Fruit fly (Drosophila melanogaster): Measurements from ENCODE around the gene Hipk.
A peak's percentile ranks its signal among the peaks of the same experiment; 100 is the strongest.

The Hipk gene

dm6 chr3L:613578-614300 lies 70.9 kb downstream of the Hipk start (continued):
- TF ChIP-seq vvl (GFP tag; IDR thresholded peaks at IDR 0.05) (peak; percentile 67; the same call in 1 of the 2 replicates), pan (optimal IDR thresholded peaks at IDR 0.05) (no peak), pan (GFP tag; optimal IDR thresholded peaks at IDR 0.05 in 1 of 2, IDR thresholded peaks at IDR 0.05 in 1 of 2) (peak in 1 of 2 experiments; percentile 26), tin (GFP tag; optimal IDR thresholded peaks at IDR 0.05) (peak; percentile 71), Meics (GFP tag; optimal IDR thresholded peaks at IDR 0.05) (no peak), CG14014 (GFP tag; IDR thresholded peaks at IDR 0.05) (no peak), CG8478 (optimal IDR thresholded peaks at IDR 0.05) (no peak), C15 (GFP tag; IDR thresholded peaks at IDR 0.05) (no peak), Aef1 (GFP tag; IDR thresholded peaks at IDR 0.05) (no peak), CG8944 (GFP tag; optimal IDR thresholded peaks at IDR 0.05) (peak; percentile 46), CG6272 (GFP tag; IDR thresholded peaks at IDR 0.05) (no peak), CG10654 (GFP tag; optimal IDR thresholded peaks at IDR 0.05) (peak; percentile 18), CG9797 (GFP tag; optimal IDR thresholded peaks at IDR 0.05) (no peak), E2f2 (GFP tag; IDR thresholded peaks at IDR 0.05) (peak; percentile 26; the same call in 1 of the 2 replicates), CG1233 (GFP tag; optimal IDR thresholded peaks at IDR 0.05) (peak; percentile 14), Dp (GFP tag; optimal IDR thresholded peaks at IDR 0.05) (no peak), CG6683 (GFP tag; optimal IDR thresholded peaks at IDR 0.05) (no peak), BEAF-32 (GFP tag; optimal IDR thresholded peaks at IDR 0.05) (no peak), Ada2b (GFP tag; IDR thresholded peaks at IDR 0.05) (no peak), da (GFP tag; optimal IDR thresholded peaks at IDR 0.05) (no peak), CG18599 (GFP tag; optimal IDR thresholded peaks at IDR 0.05) (no peak), fd96Cb (tag; optimal IDR thresholded peaks at IDR 0.05) (peak; percentile 57), stwl (tag; optimal IDR thresholded peaks at IDR 0.05) (peak; percentile 16), CG1792 (GFP tag; optimal IDR thresholded peaks at IDR 0.05) (no peak), CG10431 (GFP tag; optimal IDR thresholded peaks at IDR 0.05) (no peak), Nf-YB (GFP tag; optimal IDR thresholded peaks at IDR 0.05) (peak; percentile 20), gcm (GFP tag; optimal IDR thresholded peaks at IDR 0.05) (peak; percentile 54), Sox102F (GFP tag; optimal IDR thresholded peaks at IDR 0.05) (peak; percentile 33), ara (GFP tag; IDR thresholded peaks at IDR 0.05) (peak; percentile 74), grau (tag; optimal IDR thresholded peaks at IDR 0.05) (peak; percentile 56), dm (GFP tag; optimal IDR thresholded peaks at IDR 0.05) (no peak), ham (GFP tag; IDR thresholded peaks at IDR 0.05) (no peak), CG9609 (GFP tag; optimal IDR thresholded peaks at IDR 0.05) (peak; percentile 20), CG13287 (GFP tag; IDR thresholded peaks at IDR 0.05; ENCODE audit: partially characterized antibody) (no peak), eyg (GFP tag; optimal IDR thresholded peaks at IDR 0.05) (no peak), CG1832 (GFP tag; optimal IDR thresholded peaks at IDR 0.05) (no peak), Poxn (GFP tag; IDR thresholded peaks at IDR 0.05) (no peak), rib (GFP tag; IDR thresholded peaks at IDR 0.05) (no peak), CG15011 (GFP tag; optimal IDR thresholded peaks at IDR 0.05) (no peak), zf30C (GFP tag; optimal IDR thresholded peaks at IDR 0.05) (peak; percentile 90), CG15514 (GFP tag; optimal IDR thresholded peaks at IDR 0.05) (no peak), Pdp1 (GFP tag; optimal IDR thresholded peaks at IDR 0.05) (peak; percentile 35 to 47), tup (GFP tag; optimal IDR thresholded peaks at IDR 0.05) (peak; percentile 10), sens (GFP tag) (peak; percentile 95), CG1602 (GFP tag; optimal IDR thresholded peaks at IDR 0.05) (peak; percentile 63), row (GFP tag; IDR thresholded peaks at IDR 0.05) (peak; percentile 67), ind (GFP tag; optimal IDR thresholded peaks at IDR 0.05) (peak; percentile 19), CG16863 (GFP tag; optimal IDR thresholded peaks at IDR 0.05) (peak; percentile 39), CG12071 (GFP tag; optimal IDR thresholded peaks at IDR 0.05) (no peak), Six4 (GFP tag; optimal IDR thresholded peaks at IDR 0.05) (peak; percentile 27), HLHmδ (GFP tag; optimal IDR thresholded peaks at IDR 0.05) (no peak)

Data from whole organism, embryonic.